Worm (Caenorhabditis elegans): Measurements from ENCODE around the gene C15H7.3.

Gene C15H7.3

ce11 chrIII:9600645-9601044 lies 51.1 kb downstream of the C15H7.3 start, which contains the start of gene F58A4.2:
Gene F58A4.2 (minus strand): TSS chrIII:9600745.
- no peak for TF ChIP-seq unc-62 (GFP tag; optimal IDR thresholded peaks at IDR 0.05)

Data from whole organism, dauer.